Worm (Caenorhabditis elegans): ENCODE data around the gene VZK822L.2.

ce11 chrIV:11914837-11915737 is 3.3 kb downstream of the VZK822L.2 start, which contains the start of gene fat-6:
- no peak for TF ChIP-seq ama-1 (optimal IDR thresholded peaks at IDR 0.05)
- no peak for TF ChIP-seq tbx-37 (GFP tag; conservative IDR thresholded peaks at IDR 0.05)
- no peak for TF ChIP-seq hmg-4 (GFP tag; optimal IDR thresholded peaks at IDR 0.05)
- TF ChIP-seq pes-1 (GFP tag; IDR thresholded peaks at IDR 0.05): no peak
- TF ChIP-seq hnd-1 (tag; optimal IDR thresholded peaks at IDR 0.05): no peak

Data from whole organism, early embryonic.